Worm (Caenorhabditis elegans) whole organism, mixed stage, embryonic: ENCODE measurements around the gene ttr-27.

ENCODE experiments used
- M03D4.4 ChIP-seq: sonication (generic microtip); optimal IDR thresholded peaks from 2 replicates; lab custom pipeline; 2017; ENCODE audit warnings: mild to moderate bottlenecking, missing genetic modification characterization, missing compliant biosample characterization
- bed-3 ChIP-seq: fragments of 200-800 bp; sonication (Bioruptor generic); optimal IDR thresholded peaks from 3 replicates; lab custom pipeline; 2018; ENCODE audit warnings: mild to moderate bottlenecking, missing genetic modification characterization, moderate library complexity, missing compliant biosample characterization
- blmp-1 ChIP-seq: fragments of 150-350 bp; optimal IDR thresholded peaks from 2 replicates; lab custom pipeline; 2014; ENCODE audit warnings: missing biosample characterization, missing genetic modification characterization
- ceh-39 ChIP-seq: fragments of 150-350 bp; optimal IDR thresholded peaks from 2 replicates; lab custom pipeline; 2014; ENCODE audit warnings: missing biosample characterization, missing genetic modification characterization
- ceh-83 ChIP-seq: fragments of 200-800 bp; sonication (Bioruptor generic); optimal IDR thresholded peaks from 2 replicates; lab custom pipeline; 2018; ENCODE audit warnings: mild to moderate bottlenecking, missing genetic modification characterization, missing compliant biosample characterization
- ces-1 ChIP-seq: fragments of 150-350 bp; optimal IDR thresholded peaks from 2 replicates; lab custom pipeline; 2014; ENCODE audit warnings: missing biosample characterization, missing genetic modification reagents, missing genetic modification characterization
- cnd-1 ChIP-seq: fragments of 200-800 bp; sonication (Bioruptor generic); optimal IDR thresholded peaks from 2 replicates; lab custom pipeline; 2018; ENCODE audit warnings: mild to moderate bottlenecking, missing genetic modification characterization, missing compliant biosample characterization
- drap-1 ChIP-seq: fragments of 200-800 bp; sonication (Bioruptor generic); optimal IDR thresholded peaks from 3 replicates; lab custom pipeline; 2018; ENCODE audit warnings: mild to moderate bottlenecking, missing genetic modification characterization, missing compliant biosample characterization
- elt-1 ChIP-seq: sonication (generic microtip); optimal IDR thresholded peaks from 2 replicates; lab custom pipeline; 2017; ENCODE audit warnings: missing genetic modification characterization, mild to moderate bottlenecking, missing compliant biosample characterization, antibody characterized with exemption, moderate library complexity, borderline replicate concordance; ENCODE audit not compliant: insufficient read depth
- elt-3 ChIP-seq: fragments of 150-350 bp; optimal IDR thresholded peaks from 2 replicates; lab custom pipeline; 2014; ENCODE audit warnings: missing biosample characterization, missing genetic modification characterization
- flh-1 ChIP-seq: fragments of 200-800 bp; sonication (Bioruptor generic); optimal IDR thresholded peaks from 2 replicates; lab custom pipeline; 2018; ENCODE audit warnings: mild to moderate bottlenecking, missing genetic modification characterization, moderate library complexity, missing compliant biosample characterization
- ham-2 ChIP-seq: fragments of 200-800 bp; sonication (Bioruptor generic); optimal IDR thresholded peaks from 2 replicates; lab custom pipeline; 2018; ENCODE audit warnings: mild to moderate bottlenecking, missing genetic modification characterization, missing compliant biosample characterization
- hlh-1 ChIP-seq: fragments of 150-350 bp; optimal IDR thresholded peaks from 2 replicates; lab custom pipeline; 2014; ENCODE audit warnings: missing biosample characterization, missing genetic modification reagents, missing genetic modification characterization
- lin-13 ChIP-seq: fragments of 150-350 bp; optimal IDR thresholded peaks from 2 replicates; lab custom pipeline; 2014; ENCODE audit warnings: missing biosample characterization, missing genetic modification characterization
- lin-32 ChIP-seq: fragments of 200-800 bp; sonication (Bioruptor generic); optimal IDR thresholded peaks from 2 replicates; lab custom pipeline; 2018; ENCODE audit warnings: mild to moderate bottlenecking, missing genetic modification characterization, missing compliant biosample characterization
- lsy-2 ChIP-seq: fragments of 150-350 bp; optimal IDR thresholded peaks from 2 replicates; lab custom pipeline; 2014; ENCODE audit warnings: missing biosample characterization, missing genetic modification characterization
- mab-5 ChIP-seq: fragments of 150-350 bp; optimal IDR thresholded peaks from 2 replicates; lab custom pipeline; 2014; ENCODE audit warnings: missing biosample characterization, missing genetic modification characterization
- mep-1 ChIP-seq: fragments of 150-350 bp; optimal IDR thresholded peaks from 2 replicates; lab custom pipeline; 2017; ENCODE audit warnings: missing biosample characterization, missing genetic modification reagents, missing genetic modification characterization, inconsistent platforms
- mls-2 ChIP-seq: sonication (generic microtip); optimal IDR thresholded peaks from 2 replicates; lab custom pipeline; 2016; ENCODE audit warnings: mild to moderate bottlenecking, missing genetic modification characterization, moderate library complexity, missing compliant biosample characterization
- nhr-12 ChIP-seq: fragments of 150-350 bp; optimal IDR thresholded peaks from 2 replicates; lab custom pipeline; 2014; ENCODE audit warnings: missing biosample characterization, missing genetic modification characterization
- nhr-2 ChIP-seq: fragments of 150-350 bp; optimal IDR thresholded peaks from 2 replicates; lab custom pipeline; 2014; ENCODE audit warnings: missing biosample characterization, missing genetic modification characterization
- nhr-237 ChIP-seq: fragments of 150-350 bp; optimal IDR thresholded peaks from 2 replicates; lab custom pipeline; 2014; ENCODE audit warnings: missing biosample characterization, missing genetic modification characterization
- nhr-28 ChIP-seq: fragments of 150-350 bp; optimal IDR thresholded peaks from 2 replicates; lab custom pipeline; 2014; ENCODE audit warnings: missing biosample characterization, missing genetic modification characterization
- nhr-76 ChIP-seq: sonication (generic microtip); optimal IDR thresholded peaks from 2 replicates; lab custom pipeline; 2017; ENCODE audit warnings: missing biosample characterization, missing genetic modification characterization
- pha-4 ChIP-seq: fragments of 150-350 bp; optimal IDR thresholded peaks from 2 replicates; lab custom pipeline; 2018; ENCODE audit warnings: missing biosample characterization, missing genetic modification reagents, missing genetic modification characterization
- sem-2 ChIP-seq: fragments of 200-800 bp; sonication (Bioruptor generic); optimal IDR thresholded peaks from 2 replicates; lab custom pipeline; 2018; ENCODE audit warnings: mild to moderate bottlenecking, missing genetic modification characterization, missing compliant biosample characterization
- snpc-4 ChIP-seq: fragments of 150-350 bp; optimal IDR thresholded peaks from 2 replicates; lab custom pipeline; 2014; ENCODE audit warnings: missing biosample characterization, missing genetic modification characterization
- sptf-1 ChIP-seq: sonication (generic microtip); optimal IDR thresholded peaks from 2 replicates; lab custom pipeline; 2017; ENCODE audit warnings: mild to moderate bottlenecking, missing genetic modification characterization, moderate library complexity, missing compliant biosample characterization
- tbx-8 ChIP-seq: fragments of 200-800 bp; sonication (Bioruptor generic); optimal IDR thresholded peaks from 2 replicates; lab custom pipeline; 2018; ENCODE audit warnings: mild to moderate bottlenecking, missing genetic modification characterization, moderate library complexity, missing compliant biosample characterization
- unc-120 ChIP-seq: sonication (generic microtip); optimal IDR thresholded peaks from 2 replicates; lab custom pipeline; 2017; ENCODE audit warnings: missing genetic modification characterization, missing compliant biosample characterization; ENCODE audit not compliant: poor library complexity, severe bottlenecking
- unc-39 ChIP-seq: fragments of 150-350 bp; optimal IDR thresholded peaks from 2 replicates; lab custom pipeline; 2014; ENCODE audit warnings: missing biosample characterization, missing genetic modification characterization
- unc-62 ChIP-seq: fragments of 150-350 bp; optimal IDR thresholded peaks from 2 replicates; lab custom pipeline; 2014; ENCODE audit warnings: missing biosample characterization, missing genetic modification reagents, missing genetic modification characterization
- zip-8 ChIP-seq: fragments of 150-350 bp; optimal IDR thresholded peaks from 2 replicates; lab custom pipeline; 2014; ENCODE audit warnings: missing biosample characterization, missing genetic modification characterization
- ztf-11 ChIP-seq: fragments of 150-350 bp; optimal IDR thresholded peaks from 2 replicates; lab custom pipeline; 2014; ENCODE audit warnings: missing biosample characterization, missing genetic modification characterization

ttr-27 gene

ce11 chrV:12898583-12899232 is 5.2 kb downstream of the ttr-27 start:
- no peak for TF ChIP-seq lsy-2 (tag; lab: Kevin White, UChicago)
- no peak for TF ChIP-seq snpc-4 (tag; lab: Kevin White, UChicago)
- peak; percentile 53 for TF ChIP-seq unc-62 (GFP tag; lab: Kevin White, UChicago)
- TF ChIP-seq nhr-12 (tag; lab: Kevin White, UChicago): no peak
- TF ChIP-seq ces-1: peak; percentile 58

ce11 chrV:12897338-12897737 is 6.6 kb downstream of the ttr-27 start:
- no peak for TF ChIP-seq ceh-83 (GFP tag; lab: Kevin White, UChicago)
- no peak for TF ChIP-seq mls-2 (tag; lab: Kevin White, UChicago)
- TF ChIP-seq mep-1 (tag; lab: Kevin White, UChicago): peak; percentile 73
- TF ChIP-seq elt-1 (tag; lab: Kevin White, UChicago): peak; percentile 50
- no peak for TF ChIP-seq snpc-4 (tag; lab: Kevin White, UChicago)
- peak; percentile 40 for TF ChIP-seq ham-2 (GFP tag; lab: Kevin White, UChicago)
- no peak for TF ChIP-seq tbx-8 (GFP tag; lab: Kevin White, UChicago)
- no peak for TF ChIP-seq cnd-1 (tag; lab: Kevin White, UChicago)
- TF ChIP-seq bed-3 (GFP tag; lab: Kevin White, UChicago): no peak
- TF ChIP-seq lsy-2 (tag; lab: Kevin White, UChicago): no peak
- peak; percentile 95 for TF ChIP-seq ces-1
- no peak for TF ChIP-seq mab-5
- peak; percentile 24 for TF ChIP-seq nhr-2 (tag; lab: Kevin White, UChicago)
- TF ChIP-seq lin-13: no peak
- TF ChIP-seq hlh-1 (tag; lab: Kevin White, UChicago): peak; percentile 35
- TF ChIP-seq nhr-12 (tag; lab: Kevin White, UChicago): no peak

DNA sequence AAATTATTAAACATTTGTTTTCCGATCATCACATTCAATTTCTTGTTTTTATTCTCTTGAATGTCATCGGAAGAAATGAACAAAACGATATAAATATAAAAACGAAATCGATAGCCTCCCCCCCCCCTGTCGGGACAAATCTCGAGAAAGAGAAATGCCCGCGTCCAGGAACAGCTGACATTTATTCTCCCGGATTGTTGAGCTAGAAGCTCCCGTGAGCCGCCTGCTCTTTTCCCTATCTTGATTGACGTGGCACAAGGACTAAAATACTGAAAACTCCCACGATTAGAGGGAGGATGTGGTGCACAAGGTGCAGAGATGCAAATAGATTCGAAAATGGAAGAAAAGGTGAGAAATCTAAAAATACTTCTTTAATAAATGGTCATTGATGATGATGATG is 7.0 kb downstream of the ttr-27 start:
- no peak for TF ChIP-seq lsy-2 (tag; lab: Kevin White, UChicago)
- TF ChIP-seq ceh-83 (GFP tag; lab: Kevin White, UChicago): no peak
- peak; percentile 15 for TF ChIP-seq mls-2 (tag; lab: Kevin White, UChicago)
- no peak for TF ChIP-seq snpc-4 (tag; lab: Kevin White, UChicago)
- no peak for TF ChIP-seq flh-1 (GFP tag; lab: Kevin White, UChicago)
- no peak for TF ChIP-seq ceh-39 (tag; lab: Kevin White, UChicago)
- TF ChIP-seq cnd-1 (tag; lab: Kevin White, UChicago): no peak
- no peak for TF ChIP-seq nhr-237 (tag; lab: Kevin White, UChicago)
- TF ChIP-seq ces-1: no peak
- TF ChIP-seq zip-8: no peak
- no peak for TF ChIP-seq unc-39
- TF ChIP-seq unc-120: peak; percentile 57
- TF ChIP-seq tbx-8 (GFP tag; lab: Kevin White, UChicago): no peak
- TF ChIP-seq sptf-1 (tag; lab: Kevin White, UChicago): no peak
- no peak for TF ChIP-seq elt-3
- no peak for TF ChIP-seq nhr-28 (tag; lab: Kevin White, UChicago)
- TF ChIP-seq nhr-12 (tag; lab: Kevin White, UChicago): no peak
- no peak for TF ChIP-seq nhr-2 (tag; lab: Kevin White, UChicago)
- no peak for TF ChIP-seq sem-2 (GFP tag; lab: Kevin White, UChicago)
- TF ChIP-seq hlh-1 (tag; lab: Kevin White, UChicago): peak; percentile 95
- no peak for TF ChIP-seq M03D4.4 (tag; lab: Kevin White, UChicago)
- no peak for TF ChIP-seq mab-5
- TF ChIP-seq drap-1: no peak
- TF ChIP-seq bed-3 (GFP tag; lab: Kevin White, UChicago): no peak
- no peak for TF ChIP-seq blmp-1 (tag; lab: Kevin White, UChicago)
- TF ChIP-seq ztf-11 (tag; lab: Kevin White, UChicago): no peak
- TF ChIP-seq pha-4 (tag; lab: Kevin White, UChicago): no peak
- TF ChIP-seq mep-1 (tag; lab: Kevin White, UChicago): no peak
- no peak for TF ChIP-seq ham-2 (GFP tag; lab: Kevin White, UChicago)
- no peak for TF ChIP-seq lin-32 (GFP tag; lab: Kevin White, UChicago)
- TF ChIP-seq unc-62 (GFP tag; lab: Kevin White, UChicago): peak; percentile 80
- TF ChIP-seq, all 35 proteins: peak for 4

DNA sequence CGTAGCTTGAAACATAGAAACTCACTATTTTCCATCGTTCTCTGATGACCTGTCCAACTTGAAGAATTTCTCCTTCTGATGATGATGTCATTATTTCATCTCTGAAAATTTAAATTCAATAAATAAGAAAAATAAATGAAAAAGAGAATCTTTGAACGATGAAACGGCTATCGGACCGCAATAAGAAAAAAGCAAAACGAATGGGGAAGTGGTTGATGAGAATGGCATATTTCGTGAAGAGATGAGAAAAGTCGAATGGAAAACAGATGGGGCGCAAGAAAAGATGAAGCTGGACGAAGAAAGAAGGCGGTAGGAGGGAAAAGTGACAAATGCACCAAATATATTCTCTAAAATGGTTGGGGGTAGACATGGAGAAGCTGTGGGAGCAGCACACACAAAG is 8.1 kb downstream of the ttr-27 start, which contains the start of gene ttbk-7:
Gene ttbk-7 (minus strand): TSS at position 101 of the 400 bp plus-strand sequence.
- no peak for TF ChIP-seq ceh-83 (GFP tag; lab: Kevin White, UChicago)
- TF ChIP-seq nhr-76 (tag; lab: Kevin White, UChicago): no peak
